Worm (Caenorhabditis elegans): ENCODE measurements around the gene nhr-170.

ce11 chrV:18838799-18839354 lies 38.3 kb upstream of the nhr-170 start, which contains the start of gene nhr-65:
- TF ChIP-seq sea-1 (GFP tag; conservative IDR thresholded peaks at IDR 0.05): no peak
- TF ChIP-seq flt-1 (GFP tag; IDR thresholded peaks at IDR 0.05): no peak
